Worm (Caenorhabditis elegans) whole organism, L4/young adult: ENCODE results near the gene C46E10.1.

Source experiments
- W03F9.2 ChIP-seq: fragments of 150-350 bp; optimal IDR thresholded peaks from 2 replicates; lab custom pipeline; 2014; ENCODE audit warnings: missing biosample characterization, missing genetic modification characterization
- him-1 ChIP-seq: sonication (generic microtip); optimal IDR thresholded peaks from 2 replicates; lab custom pipeline; 2016; ENCODE audit warnings: missing genotype, missing genetic modification reagents, missing genetic modification characterization, missing compliant biosample characterization

DNA sequence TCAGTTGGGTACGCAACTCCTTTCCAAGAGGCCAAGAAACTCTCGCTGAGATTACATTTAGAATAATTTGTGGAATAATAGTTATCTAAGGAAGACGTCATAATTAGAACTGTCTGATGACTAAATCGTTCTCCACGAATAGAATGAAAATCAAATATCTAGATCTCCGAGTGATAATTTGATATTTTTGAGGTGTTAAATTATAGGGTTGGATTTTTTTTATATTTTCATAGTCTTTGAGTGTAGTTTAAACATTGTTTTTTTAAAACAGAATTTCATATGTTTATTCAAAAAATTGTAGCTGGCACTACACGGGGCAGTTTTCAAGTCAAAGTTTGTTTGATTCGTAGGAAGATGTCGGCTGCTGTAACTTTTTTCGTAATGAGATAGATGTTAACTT lies 7.6 kb upstream of the C46E10.1 start, which contains the start of gene srh-99:
- TF ChIP-seq W03F9.2 (tag; lab: Kevin White, UChicago) (no peak), him-1 (tag; lab: Kevin White, UChicago) (no peak)
